Worm (Caenorhabditis elegans) whole organism, L3 larva: ENCODE results near the gene F59A6.12.
A peak's percentile ranks its signal among the peaks of the same experiment; 100 is the strongest.

Experiments used
- ceh-16 ChIP-seq: sonication (generic microtip); optimal IDR thresholded peaks from 2 replicates; lab custom pipeline; 2017; ENCODE audit warnings: missing biosample characterization, missing genetic modification characterization
- ceh-28 ChIP-seq: fragments of 150-350 bp; optimal IDR thresholded peaks from 2 replicates; lab custom pipeline; 2014; ENCODE audit warnings: missing biosample characterization, missing genetic modification reagents, missing genetic modification characterization
- ceh-82 ChIP-seq: fragments of 150-350 bp; optimal IDR thresholded peaks from 2 replicates; lab custom pipeline; 2014; ENCODE audit warnings: missing biosample characterization, missing genetic modification characterization
- daf-12 ChIP-seq: fragments of 150-350 bp; optimal IDR thresholded peaks from 2 replicates; lab custom pipeline; 2014; ENCODE audit warnings: missing biosample characterization, missing genetic modification reagents, missing genetic modification characterization
- egl-5 ChIP-seq: fragments of 150-350 bp; optimal IDR thresholded peaks from 2 replicates; lab custom pipeline; 2017; ENCODE audit warnings: missing biosample characterization, missing genetic modification reagents, missing genetic modification characterization, inconsistent platforms
- elt-3 ChIP-seq, 3 experiments: fragments of 150-350 bp in 1 of 3; sonication (generic microtip) in 2 of 3; optimal IDR thresholded peaks; 2 replicates in 2 of 3; 4 replicates in 1 of 3; lab custom pipeline; 2014 to 2017; ENCODE audit warnings: missing biosample characterization in 3 of 3, missing genetic modification characterization in 3 of 3
- eor-1 ChIP-seq, 2 experiments: fragments of 150-350 bp; optimal IDR thresholded peaks; 2 replicates each; lab custom pipeline; 2014 to 2018; ENCODE audit warnings: missing biosample characterization in 2 of 2, missing genetic modification characterization in 2 of 2
- fos-1 ChIP-seq: fragments of 150-350 bp; optimal IDR thresholded peaks from 2 replicates; lab custom pipeline; 2014; ENCODE audit warnings: missing biosample characterization, missing genetic modification characterization
- hmg-11 ChIP-seq: sonication (generic microtip); optimal IDR thresholded peaks from 2 replicates; lab custom pipeline; 2016; ENCODE audit warnings: missing genetic modification characterization, missing compliant biosample characterization
- jun-1 ChIP-seq: fragments of 150-350 bp; optimal IDR thresholded peaks from 2 replicates; lab custom pipeline; 2014; ENCODE audit warnings: missing biosample characterization, missing genetic modification reagents, missing genetic modification characterization
- lin-39 ChIP-seq: fragments of 150-350 bp; optimal IDR thresholded peaks from 2 replicates; lab custom pipeline; 2018; ENCODE audit warnings: missing biosample characterization, missing genetic modification reagents, missing genetic modification characterization
- nfya-1 ChIP-seq: sonication (generic microtip); optimal IDR thresholded peaks from 2 replicates; lab custom pipeline; 2017; ENCODE audit warnings: missing genetic modification characterization, mild to moderate bottlenecking, missing compliant biosample characterization, antibody characterized with exemption, moderate library complexity; ENCODE audit not compliant: insufficient read depth
- nhr-12 ChIP-seq: fragments of 150-350 bp; optimal IDR thresholded peaks from 2 replicates; lab custom pipeline; 2014; ENCODE audit warnings: missing biosample characterization, missing genetic modification characterization
- nhr-23 ChIP-seq: fragments of 150-350 bp; optimal IDR thresholded peaks from 2 replicates; lab custom pipeline; 2014; ENCODE audit warnings: missing biosample characterization, missing genetic modification reagents, missing genetic modification characterization
- nhr-237 ChIP-seq: fragments of 150-350 bp; optimal IDR thresholded peaks from 2 replicates; lab custom pipeline; 2014; ENCODE audit warnings: missing biosample characterization, missing genetic modification characterization
- nhr-25 ChIP-seq: sonication (generic microtip); optimal IDR thresholded peaks from 2 replicates; lab custom pipeline; 2017; ENCODE audit warnings: missing biosample characterization, missing genetic modification characterization
- nhr-28 ChIP-seq: fragments of 150-350 bp; optimal IDR thresholded peaks from 2 replicates; lab custom pipeline; 2014; ENCODE audit warnings: missing biosample characterization, missing genetic modification characterization
- nhr-43 ChIP-seq: sonication (generic microtip); optimal IDR thresholded peaks from 2 replicates; lab custom pipeline; 2016; ENCODE audit warnings: mild to moderate bottlenecking, missing genetic modification characterization, missing compliant biosample characterization; ENCODE audit not compliant: poor library complexity, severe bottlenecking
- nhr-76 ChIP-seq: fragments of 150-350 bp; sonication (generic microtip); optimal IDR thresholded peaks from 5 replicates; lab custom pipeline; 2014; ENCODE audit warnings: missing biosample characterization, missing genetic modification characterization
- nhr-77 ChIP-seq: fragments of 150-350 bp; optimal IDR thresholded peaks from 2 replicates; lab custom pipeline; 2014; ENCODE audit warnings: missing biosample characterization, missing genetic modification characterization
- pha-4 ChIP-seq: fragments of 150-350 bp; optimal IDR thresholded peaks from 2 replicates; lab custom pipeline; 2014; ENCODE audit warnings: missing biosample characterization, missing genetic modification reagents, missing genetic modification characterization
- pqm-1 ChIP-seq: fragments of 150-350 bp; optimal IDR thresholded peaks from 2 replicates; lab custom pipeline; 2017; ENCODE audit warnings: missing biosample characterization, missing genetic modification characterization, inconsistent platforms
- skn-1 ChIP-seq: fragments of 150-350 bp; optimal IDR thresholded peaks from 2 replicates; lab custom pipeline; 2014; ENCODE audit warnings: missing biosample characterization, missing genetic modification characterization
- tbx-2 ChIP-seq: sonication (generic microtip); optimal IDR thresholded peaks from 2 replicates; lab custom pipeline; 2016; ENCODE audit warnings: mild to moderate bottlenecking, missing genetic modification characterization, missing compliant biosample characterization
- unc-39 ChIP-seq: sonication (generic microtip); optimal IDR thresholded peaks from 4 replicates; lab custom pipeline; 2017; ENCODE audit warnings: missing biosample characterization, missing genetic modification characterization
- unc-62 ChIP-seq: fragments of 150-350 bp; sonication (generic microtip); optimal IDR thresholded peaks from 4 replicates; lab custom pipeline; 2014; ENCODE audit warnings: missing biosample characterization, missing genetic modification reagents, missing genetic modification characterization
- zag-1 ChIP-seq: fragments of 150-350 bp; optimal IDR thresholded peaks from 2 replicates; lab custom pipeline; 2014; ENCODE audit warnings: missing biosample characterization, missing genetic modification characterization
- ztf-11 ChIP-seq: fragments of 150-350 bp; optimal IDR thresholded peaks from 2 replicates; lab custom pipeline; 2014; ENCODE audit warnings: missing biosample characterization, missing genetic modification characterization
- ztf-4 ChIP-seq: fragments of 150-350 bp; optimal IDR thresholded peaks from 2 replicates; lab custom pipeline; 2014; ENCODE audit warnings: missing biosample characterization, missing genetic modification characterization

F59A6.12 gene

ce11 chrII:5050776-5051175, 38.9 kb upstream of the F59A6.12 start:
- TF ChIP-seq ztf-4 (tag; lab: Kevin White, UChicago) (no peak), ztf-11 (tag; lab: Kevin White, UChicago) (no peak), nhr-237 (tag; lab: Kevin White, UChicago) (no peak)

ce11 chrII:5049865-5050342, 38.0 kb upstream of the F59A6.12 start, which contains the start of gene F33G12.6:
TSS of gene F33G12.6 (plus strand) at chrII:5049915.
- TF ChIP-seq unc-39 (tag; lab: Kevin White, UChicago) (no peak), egl-5 (peak; percentile 76)

- TF ChIP-seq elt-3 (tag; optimal IDR thresholded peaks at IDR 0.05; lab: Kevin White, UChicago) (peak in 1 of 3 experiments; percentile 14), nhr-28 (tag; lab: Kevin White, UChicago) (no peak), nfya-1 (tag; lab: Kevin White, UChicago) (peak; percentile 17), nhr-25 (tag; lab: Kevin White, UChicago) (peak; percentile 58), nhr-12 (tag; lab: Kevin White, UChicago) (no peak), nhr-43 (peak; percentile 13), unc-62 (GFP tag; lab: Kevin White, UChicago) (peak; percentile 56), skn-1 (tag; lab: Kevin White, UChicago) (no peak), nhr-23 (tag; lab: Kevin White, UChicago) (peak; percentile 48), ceh-16 (tag; lab: Kevin White, UChicago) (no peak), tbx-2 (no peak), nhr-237 (tag; lab: Kevin White, UChicago) (no peak), nhr-76 (tag; lab: Kevin White, UChicago) (no peak), ceh-28 (tag; lab: Kevin White, UChicago) (peak; percentile 5)
Measured at ce11 chrII:5049249-5049648, 37.4 kb upstream of the F59A6.12 start.

DNA sequence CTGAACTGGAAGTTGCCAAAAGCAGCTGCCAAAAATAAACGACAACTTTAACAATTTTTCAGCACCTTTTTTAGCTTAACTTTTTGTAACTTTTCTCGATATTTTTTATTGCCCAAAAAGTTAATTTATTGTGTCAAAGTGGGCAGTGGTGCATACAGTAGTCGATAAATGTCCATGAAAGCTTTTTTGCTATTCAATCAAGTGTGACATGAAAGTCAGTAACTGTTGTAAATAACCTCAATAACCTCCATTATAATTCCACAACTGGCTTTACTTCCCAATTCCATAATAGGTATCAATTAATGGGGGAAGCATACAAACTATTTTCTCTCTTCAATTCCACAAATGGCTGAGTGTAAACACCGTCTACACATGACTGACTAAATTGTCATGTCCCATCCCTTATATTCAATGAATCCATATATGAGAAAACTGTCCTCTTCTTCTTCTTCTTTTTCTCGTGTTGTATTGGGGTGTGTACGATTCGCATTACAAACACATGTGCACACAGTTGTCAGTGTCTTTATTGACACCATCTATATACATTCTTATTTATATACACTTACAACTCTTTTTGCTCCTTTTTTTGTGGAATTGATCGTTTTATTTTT, 36.4 kb upstream of the F59A6.12 start:
- peak; percentile 53 for TF ChIP-seq pha-4
- no peak for TF ChIP-seq eor-1 (tag; optimal IDR thresholded peaks at IDR 0.05; lab: Kevin White, UChicago)
- TF ChIP-seq, all 47 proteins: peak for 1

DNA sequence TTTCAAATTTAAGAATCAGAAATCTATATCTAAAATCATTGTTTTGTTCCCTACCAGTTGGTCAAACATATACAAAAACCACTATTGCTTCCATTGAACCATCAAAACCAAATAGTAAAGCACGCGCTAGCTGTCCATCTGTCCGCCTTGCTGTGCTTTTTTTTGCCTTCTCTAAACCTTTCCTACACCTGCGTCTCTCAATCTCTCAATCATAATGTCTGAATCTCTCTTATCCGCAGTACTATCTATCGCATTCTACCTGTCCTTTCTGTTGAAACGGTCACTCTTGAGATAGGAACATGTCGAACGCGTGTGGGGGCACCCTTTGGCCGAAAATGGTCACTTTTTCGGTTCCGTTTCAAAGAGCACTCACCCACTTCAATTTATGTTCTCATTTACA, 35.4 kb upstream of the F59A6.12 start:
- TF ChIP-seq ceh-82 (tag; lab: Kevin White, UChicago) (no peak), zag-1 (no peak), elt-3 (tag; optimal IDR thresholded peaks at IDR 0.05; lab: Kevin White, UChicago) (no peak), nfya-1 (tag; lab: Kevin White, UChicago) (peak; percentile 4), unc-62 (GFP tag; lab: Kevin White, UChicago) (no peak), ztf-4 (tag; lab: Kevin White, UChicago) (no peak), jun-1 (tag; lab: Kevin White, UChicago) (no peak), ztf-11 (tag; lab: Kevin White, UChicago) (no peak), pha-4 (peak; percentile 37), nhr-25 (tag; lab: Kevin White, UChicago) (peak; percentile 37), daf-12 (tag; lab: Kevin White, UChicago) (no peak), nhr-12 (tag; lab: Kevin White, UChicago) (no peak), pqm-1 (no peak), lin-39 (tag; lab: Kevin White, UChicago) (no peak), nhr-77 (tag; lab: Kevin White, UChicago) (no peak), ceh-28 (tag; lab: Kevin White, UChicago) (no peak), hmg-11 (tag; lab: Kevin White, UChicago) (no peak), nhr-76 (tag; lab: Kevin White, UChicago) (no peak), fos-1 (no peak), skn-1 (tag; lab: Kevin White, UChicago) (no peak), egl-5 (peak; percentile 13), nhr-23 (tag; lab: Kevin White, UChicago) (peak; percentile 36)
